Fruit fly (Drosophila melanogaster): ENCODE data around the gene wts.

The wts gene

dm6 chr3R:30808346-30809286 lies 2.2 kb upstream of the wts start, which contains the start of gene cindr (continued):
- no peak for TF ChIP-seq CG7271 (tag; optimal IDR thresholded peaks at IDR 0.05)
- TF ChIP-seq disco-r (GFP tag; optimal IDR thresholded peaks at IDR 0.05), result no peak
- TF ChIP-seq CG10147 (GFP tag; optimal IDR thresholded peaks at IDR 0.05), result no peak
- TF ChIP-seq unc-4 (GFP tag; IDR thresholded peaks at IDR 0.05; ENCODE audit: partially characterized antibody), result peak; percentile 45
- TF ChIP-seq Fer2 (tag; optimal IDR thresholded peaks at IDR 0.05), result no peak
- TF ChIP-seq trh (GFP tag; optimal IDR thresholded peaks at IDR 0.05), result no peak
- TF ChIP-seq rib (GFP tag; IDR thresholded peaks at IDR 0.05), result 0 out of 2 replicates have a peak, but pooled peaks have one; percentile 17
- peak; percentile 90 for TF ChIP-seq row (GFP tag; IDR thresholded peaks at IDR 0.05)
- TF ChIP-seq kni (GFP tag; optimal IDR thresholded peaks at IDR 0.05), result peak; percentile 70
- peak; percentile 17 for TF ChIP-seq fd96Cb (tag; optimal IDR thresholded peaks at IDR 0.05)
- TF ChIP-seq CG13775 (GFP tag; optimal IDR thresholded peaks at IDR 0.05), result peak; percentile 56
- no peak for TF ChIP-seq CG8765 (GFP tag; IDR thresholded peaks at IDR 0.05)
- peak; percentile 40; the same call in 1 of the 4 replicates for TF ChIP-seq Gug (GFP tag; IDR thresholded peaks at IDR 0.05)
- TF ChIP-seq NFAT (GFP tag; IDR thresholded peaks at IDR 0.05), result peak; percentile 71; the same call in 1 of the 2 replicates
- TF ChIP-seq Hand (GFP tag; optimal IDR thresholded peaks at IDR 0.05), result peak; percentile 16
- peak; percentile 44 for TF ChIP-seq CG7839 (tag; optimal IDR thresholded peaks at IDR 0.05)
- peak; percentile 65 for TF ChIP-seq CG11504 (tag; optimal IDR thresholded peaks at IDR 0.05)
- TF ChIP-seq CG12942 (GFP tag; optimal IDR thresholded peaks at IDR 0.05), result peak; percentile 33
- TF ChIP-seq ro (GFP tag; IDR thresholded peaks at IDR 0.05), result no peak
- TF ChIP-seq CG17612 (GFP tag; IDR thresholded peaks at IDR 0.05), result no peak
- TF ChIP-seq Dll (GFP tag; IDR thresholded peaks at IDR 0.05; ENCODE audit: partially characterized antibody), result 0 out of 4 replicates have a peak, but pooled peaks have one; percentile 41
- TF ChIP-seq trem (tag; optimal IDR thresholded peaks at IDR 0.05), result peak; percentile 73
- 0 out of 2 replicates have a peak, but pooled peaks have one; percentile 10 for TF ChIP-seq CG31224 (GFP tag; IDR thresholded peaks at IDR 0.05)
- peak; percentile 3 for TF ChIP-seq kah (GFP tag; optimal IDR thresholded peaks at IDR 0.05)
- TF ChIP-seq aop (GFP tag; IDR thresholded peaks at IDR 0.05), result no peak
- no peak for TF ChIP-seq mld (GFP tag; IDR thresholded peaks at IDR 0.05; ENCODE audit: partially characterized antibody)
- no peak for TF ChIP-seq CG8359 (GFP tag; optimal IDR thresholded peaks at IDR 0.05; ENCODE audit: borderline replicate concordance)
- peak; percentile 48 for TF ChIP-seq Xbp1 (GFP tag; optimal IDR thresholded peaks at IDR 0.05)
- TF ChIP-seq cato (GFP tag; optimal IDR thresholded peaks at IDR 0.05; ENCODE audit: borderline replicate concordance), result no peak
- no peak for TF ChIP-seq lov (optimal IDR thresholded peaks at IDR 0.05)
- no peak for TF ChIP-seq lov (GFP tag; IDR thresholded peaks at IDR 0.05)
- TF ChIP-seq HHEX (GFP tag; optimal IDR thresholded peaks at IDR 0.05), result no peak
- no peak for TF ChIP-seq TFAM (GFP tag; optimal IDR thresholded peaks at IDR 0.05)
- TF ChIP-seq CG7745 (tag; optimal IDR thresholded peaks at IDR 0.05), result peak; percentile 34
- TF ChIP-seq Mrtf (GFP tag; IDR thresholded peaks at IDR 0.05), result no peak
- TF ChIP-seq CG8388 (GFP tag; optimal IDR thresholded peaks at IDR 0.05), result no peak
- TF ChIP-seq CG2199 (GFP tag; IDR thresholded peaks at IDR 0.05), result 0 out of 3 replicates have a peak, but pooled peaks have one; percentile 62
- peak; percentile 73 for TF ChIP-seq CG2120 (GFP tag; optimal IDR thresholded peaks at IDR 0.05)
- TF ChIP-seq CG42726 (GFP tag; IDR thresholded peaks at IDR 0.05; ENCODE audit: partially characterized antibody), result peak; percentile 69
- no peak for TF ChIP-seq ranshi (GFP tag; IDR thresholded peaks at IDR 0.05)
- peak; percentile 64 for TF ChIP-seq Dad (GFP tag; optimal IDR thresholded peaks at IDR 0.05)
- peak; percentile 17 for TF ChIP-seq NfI (GFP tag; optimal IDR thresholded peaks at IDR 0.05)
- no peak for TF ChIP-seq crol (GFP tag; IDR thresholded peaks at IDR 0.05)
- peak; percentile 73; the same call in 2 of the 3 replicates for TF ChIP-seq ci (GFP tag; IDR thresholded peaks at IDR 0.05)
- peak; percentile 28 for TF ChIP-seq CG9609 (GFP tag; optimal IDR thresholded peaks at IDR 0.05)
- TF ChIP-seq ind (GFP tag; optimal IDR thresholded peaks at IDR 0.05), result peak; percentile 40
- peak; percentile 52; the same call in 1 of the 3 replicates for TF ChIP-seq CG34224 (GFP tag; IDR thresholded peaks at IDR 0.05; ENCODE audit: partially characterized antibody)
- peak; percentile 72 for TF ChIP-seq Dek (tag; optimal IDR thresholded peaks at IDR 0.05)

Data from whole organism, embryonic.